Fruit fly (Drosophila melanogaster) whole organism, embryonic: Measurements from ENCODE around the gene sing.

ENCODE experiments used
- Asciz ChIP-seq: fragments of 200-800 bp; sonication (Bioruptor generic); optimal IDR thresholded peaks from 2 replicates; lab custom pipeline; 2017; ENCODE audit warnings: missing biosample characterization, mild to moderate bottlenecking, missing genetic modification characterization, missing genetic modification reagents
- Atf3 ChIP-seq: fragments of 200-800 bp; sonication (Bioruptor generic); optimal IDR thresholded peaks from 3 replicates; lab custom pipeline; 2016; ENCODE audit warnings: missing biosample characterization, missing genetic modification characterization
- Bteb2 ChIP-seq: fragments of 200-800 bp; sonication (Bioruptor generic); optimal IDR thresholded peaks from 2 replicates; lab custom pipeline; 2016; ENCODE audit warnings: missing biosample characterization, missing genetic modification characterization
- CG10979 ChIP-seq: fragments of 200-800 bp; sonication (Bioruptor generic); optimal IDR thresholded peaks from 2 replicates; lab custom pipeline; 2018; ENCODE audit warnings: missing biosample characterization, mild to moderate bottlenecking, missing genetic modification characterization, moderate library complexity
- CG11093 ChIP-seq: fragments of 200-800 bp; sonication (Bioruptor generic); IDR thresholded peaks from 3 replicates; pipeline ENCODE4 v1.3.6; 2022; ENCODE audit warnings: missing biosample characterization, missing genetic modification characterization
- CG11696 ChIP-seq: fragments of 200-800 bp; sonication (Bioruptor generic); IDR thresholded peaks from 2 replicates; pipeline ENCODE4 v1.3.6; 2022; ENCODE audit warnings: missing biosample characterization, missing genetic modification characterization
- CG14441 ChIP-seq: fragments of 200-800 bp; sonication (Bioruptor generic); IDR thresholded peaks from 2 replicates; pipeline ENCODE4 v1.3.6; 2022; ENCODE audit warnings: missing biosample characterization, missing genetic modification characterization
- CG17186 ChIP-seq: fragments of 200-800 bp; sonication (Bioruptor generic); optimal IDR thresholded peaks from 3 replicates; lab custom pipeline; 2017; ENCODE audit warnings: missing biosample characterization, missing genetic modification reagents, missing genetic modification characterization
- CG2116 ChIP-seq: fragments of 200-800 bp; sonication (Bioruptor generic); optimal IDR thresholded peaks from 3 replicates; lab custom pipeline; 2018; ENCODE audit warnings: missing biosample characterization, mild to moderate bottlenecking, missing genetic modification characterization
- CG2202 ChIP-seq: fragments of 200-800 bp; sonication (Bioruptor generic); optimal IDR thresholded peaks from 2 replicates; lab custom pipeline; 2018; ENCODE audit warnings: missing biosample characterization, mild to moderate bottlenecking, missing genetic modification characterization
- CG30403 ChIP-seq: fragments of 200-800 bp; sonication (Bioruptor generic); optimal IDR thresholded peaks from 3 replicates; lab custom pipeline; 2016; ENCODE audit warnings: missing biosample characterization, missing genetic modification characterization
- CG33213 ChIP-seq: fragments of 200-800 bp; sonication (Bioruptor generic); optimal IDR thresholded peaks from 3 replicates; lab custom pipeline; 2016; ENCODE audit warnings: missing biosample characterization, missing genetic modification characterization
- CG3995 ChIP-seq: fragments of 200-800 bp; sonication (Bioruptor generic); optimal IDR thresholded peaks from 3 replicates; lab custom pipeline; 2016; ENCODE audit warnings: missing biosample characterization, missing genetic modification characterization
- CG4328 ChIP-seq: fragments of 200-800 bp; sonication (Bioruptor generic); optimal IDR thresholded peaks from 3 replicates; lab custom pipeline; 2017; ENCODE audit warnings: missing biosample characterization, missing genetic modification reagents, missing genetic modification characterization
- CG4854 ChIP-seq: fragments of 200-800 bp; sonication (Bioruptor generic); optimal IDR thresholded peaks from 2 replicates; lab custom pipeline; 2016; ENCODE audit warnings: missing biosample characterization, missing genetic modification characterization, inconsistent platforms
- CG5180 ChIP-seq: fragments of 200-800 bp; sonication (Bioruptor generic); optimal IDR thresholded peaks from 3 replicates; lab custom pipeline; 2017; ENCODE audit warnings: missing biosample characterization, missing genetic modification characterization, mild to moderate bottlenecking, moderate library complexity, missing genetic modification reagents
- CG7839 ChIP-seq: fragments of 200-800 bp; sonication (Bioruptor generic); optimal IDR thresholded peaks from 3 replicates; lab custom pipeline; 2018; ENCODE audit warnings: missing biosample characterization, mild to moderate bottlenecking, missing genetic modification characterization, moderate library complexity
- CG8765 ChIP-seq: fragments of 200-800 bp; sonication (Bioruptor generic); IDR thresholded peaks from 2 replicates; pipeline ENCODE4 v1.3.6; 2022; ENCODE audit warnings: missing biosample characterization, missing genetic modification characterization
- CG8924 ChIP-seq: fragments of 200-800 bp; optimal IDR thresholded peaks from 3 replicates; lab custom pipeline; 2019; ENCODE audit warnings: missing biosample characterization, mild to moderate bottlenecking, missing genetic modification characterization, moderate library complexity
- CG9215 ChIP-seq: fragments of 200-800 bp; sonication (Bioruptor generic); IDR thresholded peaks from 2 replicates; pipeline ENCODE4 v1.3.6; 2022; ENCODE audit warnings: missing biosample characterization, missing genetic modification characterization
- Dref ChIP-seq: fragments of 200-800 bp; sonication (Bioruptor generic); IDR thresholded peaks from 2 replicates; pipeline ENCODE4 v1.3.6; 2022; ENCODE audit warnings: missing biosample characterization, missing genetic modification characterization
- Eip74EF ChIP-seq, 2 experiments: fragments of 200-800 bp in 1 of 2; fragments of >200 bp in 1 of 2; sonication (Bioruptor generic) in 1 of 2; optimal IDR thresholded peaks; 2 replicates each; lab custom pipeline; 2017 to 2019; ENCODE audit warnings: missing biosample characterization in 2 of 2, missing genetic modification characterization in 2 of 2, mild to moderate bottlenecking in 1 of 2, moderate library complexity in 1 of 2
- Hey ChIP-seq: fragments of 200-800 bp; sonication (Bioruptor generic); optimal IDR thresholded peaks from 3 replicates; lab custom pipeline; 2018; ENCODE audit warnings: missing biosample characterization, mild to moderate bottlenecking, missing genetic modification characterization
- HmgZ ChIP-seq: fragments of 200-800 bp; sonication (Bioruptor generic); optimal IDR thresholded peaks from 2 replicates; lab custom pipeline; 2018; ENCODE audit warnings: missing biosample characterization, mild to moderate bottlenecking, missing genetic modification characterization
- NC2α ChIP-seq: fragments of 200-800 bp; sonication (Bioruptor generic); optimal IDR thresholded peaks from 2 replicates; lab custom pipeline; 2016; ENCODE audit warnings: missing biosample characterization, missing genetic modification characterization
- Ssrp ChIP-seq: fragments of 200-800 bp; sonication (Bioruptor generic); optimal IDR thresholded peaks from 2 replicates; lab custom pipeline; 2018; ENCODE audit warnings: missing biosample characterization, mild to moderate bottlenecking, missing genetic modification characterization, moderate library complexity
- Tbp ChIP-seq: fragments of >200 bp; optimal IDR thresholded peaks from 2 replicates; lab custom pipeline; 2018; ENCODE audit warnings: missing biosample characterization, missing genetic modification characterization
- al ChIP-seq: fragments of 200-800 bp; sonication (Bioruptor generic); IDR thresholded peaks from 2 replicates; pipeline ENCODE4 v1.3.6; 2022; ENCODE audit warnings: missing biosample characterization, missing genetic modification characterization
- ara ChIP-seq: fragments of 200-800 bp; sonication (Bioruptor generic); IDR thresholded peaks from 2 replicates; pipeline ENCODE4 v1.3.6; 2022; ENCODE audit warnings: missing biosample characterization, missing genetic modification characterization
- bab2 ChIP-seq: fragments of 200-800 bp; sonication (Bioruptor generic); optimal IDR thresholded peaks from 2 replicates; lab custom pipeline; 2016; ENCODE audit warnings: missing biosample characterization, missing genetic modification characterization
- bigmax ChIP-seq: fragments of 200-800 bp; sonication (Bioruptor generic); optimal IDR thresholded peaks from 2 replicates; lab custom pipeline; 2018; ENCODE audit warnings: missing biosample characterization, mild to moderate bottlenecking, missing genetic modification characterization
- cato ChIP-seq: fragments of 200-800 bp; sonication (Bioruptor generic); optimal IDR thresholded peaks from 2 replicates; lab custom pipeline; 2016; ENCODE audit warnings: missing biosample characterization, missing genetic modification characterization, borderline replicate concordance
- corto ChIP-seq: fragments of 200-800 bp; sonication (Bioruptor generic); optimal IDR thresholded peaks from 2 replicates; lab custom pipeline; 2016; ENCODE audit warnings: missing biosample characterization, mild to moderate bottlenecking, missing genetic modification characterization, moderate library complexity
- esg ChIP-seq: fragments of 200-800 bp; sonication (Bioruptor generic); conservative IDR thresholded peaks from 2 replicates; pipeline ENCODE4 v1.3.6; 2022; ENCODE audit warnings: missing biosample characterization, missing genetic modification characterization
- fd96Cb ChIP-seq: fragments of 200-800 bp; sonication (Bioruptor generic); optimal IDR thresholded peaks from 2 replicates; lab custom pipeline; 2018; ENCODE audit warnings: missing biosample characterization, mild to moderate bottlenecking, missing genetic modification characterization, moderate library complexity
- gem ChIP-seq: fragments of 200-800 bp; sonication (Bioruptor generic); optimal IDR thresholded peaks from 2 replicates; lab custom pipeline; 2019; ENCODE audit warnings: missing biosample characterization, mild to moderate bottlenecking, missing genetic modification characterization, moderate library complexity
- gfzf ChIP-seq: fragments of 200-800 bp; sonication (Bioruptor generic); optimal IDR thresholded peaks from 2 replicates; lab custom pipeline; 2016; ENCODE audit warnings: missing biosample characterization, mild to moderate bottlenecking, missing genetic modification characterization, moderate library complexity
- gt ChIP-seq: fragments of 200-800 bp; sonication (Bioruptor generic); IDR thresholded peaks from 2 replicates; pipeline ENCODE4 v1.3.6; 2022; ENCODE audit warnings: missing biosample characterization, missing genetic modification characterization
- h ChIP-seq: fragments of >200 bp; optimal IDR thresholded peaks from 2 replicates; lab custom pipeline; 2017
- insv ChIP-seq, 2 experiments: fragments of 200-800 bp; sonication (Bioruptor generic); optimal IDR thresholded peaks; 3 replicates each; lab custom pipeline; 2016 to 2018; ENCODE audit warnings: missing biosample characterization in 2 of 2, missing genetic modification characterization in 2 of 2
- inv ChIP-seq: fragments of 200-800 bp; sonication (Bioruptor generic); IDR thresholded peaks from 2 replicates; pipeline ENCODE4 v1.3.6; 2022; ENCODE audit warnings: missing biosample characterization, missing genetic modification characterization; ENCODE audit not compliant: partially characterized antibody
- lov ChIP-seq, 2 experiments: fragments of 200-800 bp in 1 of 2; fragments of >200 bp in 1 of 2; sonication (Bioruptor generic) in 1 of 2; IDR thresholded peaks in 1 of 2; optimal IDR thresholded peaks in 1 of 2; 2 replicates in 1 of 2; 3 replicates in 1 of 2; pipeline versions ENCODE4 v1.3.6 to Lab custom; 2017 to 2022; ENCODE audit warnings: missing biosample characterization in 1 of 2, missing genetic modification characterization in 1 of 2
- mam ChIP-seq: fragments of 200-800 bp; sonication (Bioruptor generic); optimal IDR thresholded peaks from 3 replicates; lab custom pipeline; 2016; ENCODE audit warnings: missing biosample characterization, missing genetic modification characterization
- oc ChIP-seq: fragments of 200-800 bp; sonication (Bioruptor generic); optimal IDR thresholded peaks from 2 replicates; lab custom pipeline; 2018; ENCODE audit warnings: missing biosample characterization, mild to moderate bottlenecking, missing genetic modification characterization, moderate library complexity
- odd ChIP-seq: fragments of 200-800 bp; sonication (Bioruptor generic); optimal IDR thresholded peaks from 2 replicates; lab custom pipeline; 2017; ENCODE audit warnings: missing biosample characterization, mild to moderate bottlenecking, missing genetic modification characterization
- otp ChIP-seq: fragments of 200-800 bp; sonication (Bioruptor generic); IDR thresholded peaks from 3 replicates; pipeline ENCODE4, ENCODE4 v1.3.6; 2022; ENCODE audit warnings: missing biosample characterization, missing genetic modification characterization
- pita ChIP-seq: fragments of 200-800 bp; sonication (Bioruptor generic); optimal IDR thresholded peaks from 2 replicates; lab custom pipeline; 2017; ENCODE audit warnings: missing biosample characterization, mild to moderate bottlenecking, missing genetic modification characterization
- pzg ChIP-seq: fragments of 200-800 bp; sonication (Bioruptor generic); optimal IDR thresholded peaks from 3 replicates; lab custom pipeline; 2018; ENCODE audit warnings: missing biosample characterization, mild to moderate bottlenecking, missing genetic modification characterization, moderate library complexity
- schlank ChIP-seq: fragments of 200-800 bp; sonication (Bioruptor generic); optimal IDR thresholded peaks from 2 replicates; lab custom pipeline; 2018; ENCODE audit warnings: missing biosample characterization, mild to moderate bottlenecking, missing genetic modification characterization
- trh ChIP-seq: fragments of 200-800 bp; sonication (Bioruptor generic); optimal IDR thresholded peaks from 2 replicates; lab custom pipeline; 2016; ENCODE audit warnings: missing biosample characterization, missing genetic modification characterization
- tup ChIP-seq: fragments of 200-800 bp; sonication (Bioruptor generic); optimal IDR thresholded peaks from 2 replicates; lab custom pipeline; 2016; ENCODE audit warnings: missing biosample characterization, mild to moderate bottlenecking, missing genetic modification characterization, moderate library complexity
- yki ChIP-seq: fragments of >200 bp; optimal IDR thresholded peaks from 3 replicates; lab custom pipeline; 2018
- z ChIP-seq: fragments of 200-800 bp; sonication (Bioruptor generic); IDR thresholded peaks from 3 replicates; pipeline ENCODE4 v1.3.6; 2022; ENCODE audit warnings: missing biosample characterization, missing genetic modification characterization

The sing gene

DNA sequence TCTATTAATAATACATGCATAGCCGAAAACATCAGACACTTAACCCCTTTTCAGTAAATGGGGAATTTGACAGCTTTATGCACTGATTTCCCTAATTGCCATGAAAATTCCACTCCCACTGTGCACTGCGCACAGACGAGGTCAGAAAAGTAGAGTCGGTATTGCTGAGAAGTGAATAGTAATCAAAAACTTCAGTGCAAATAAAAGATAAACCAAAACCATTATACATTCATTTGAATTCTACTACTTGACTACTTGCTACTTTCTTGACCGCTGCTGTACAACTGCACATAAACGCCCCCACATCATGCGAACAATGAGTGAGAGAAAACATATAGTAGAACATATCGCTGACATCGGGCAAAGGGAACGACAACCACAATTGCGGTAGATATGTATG is 12.3 kb downstream of the sing start (continued):
- TF ChIP-seq ara (peak; percentile 93), CG4328 (GFP tag; lab: Kevin White, UChicago) (peak; percentile 15), CG3995 (GFP tag; lab: Kevin White, UChicago) (no peak), otp (GFP tag; lab: Robert Waterston, UW) (peak; percentile 87), CG9215 (GFP tag; lab: Robert Waterston, UW) (peak; percentile 65), CG10979 (peak; percentile 87), Bteb2 (GFP tag; lab: Kevin White, UChicago) (peak; percentile 67), gfzf (GFP tag; lab: Kevin White, UChicago) (no peak), Asciz (peak; percentile 82), CG11696 (peak; percentile 97), Hey (tag; lab: Kevin White, UChicago) (peak; percentile 20), CG4854 (GFP tag; lab: Kevin White, UChicago) (peak; percentile 70), bab2 (GFP tag; lab: Kevin White, UChicago) (peak; percentile 89), inv (GFP tag; lab: Robert Waterston, UW) (no peak), pita (no peak), trh (GFP tag; lab: Kevin White, UChicago) (peak; percentile 58), h (no peak), insv (GFP tag; optimal IDR thresholded peaks at IDR 0.05; lab: Kevin White, UChicago) (no peak), tup (peak; percentile 79), lov (optimal IDR thresholded peaks at IDR 0.05; lab: Kevin White, UChicago) (no peak), lov (GFP tag; IDR thresholded peaks at IDR 0.05; lab: Robert Waterston, UW) (peak; percentile 92), z (GFP tag; lab: Robert Waterston, UW) (peak; percentile 69; the same call in 2 of the 3 replicates), CG8765 (peak; percentile 54; the same call in 1 of the 2 replicates), Dref (GFP tag; lab: Robert Waterston, UW) (no peak), Ssrp (peak; percentile 86), CG2202 (tag; lab: Kevin White, UChicago) (peak; percentile 78), schlank (tag; lab: Kevin White, UChicago) (peak; percentile 37), CG5180 (GFP tag; lab: Kevin White, UChicago) (peak; percentile 72), mam (GFP tag; lab: Kevin White, UChicago) (peak; percentile 75), CG2116 (GFP tag; lab: Kevin White, UChicago) (peak; percentile 42), al (GFP tag; lab: Robert Waterston, UW) (peak; percentile 63), fd96Cb (tag; lab: Kevin White, UChicago) (peak; percentile 89), pzg (GFP tag; lab: Kevin White, UChicago) (no peak), CG33213 (GFP tag; lab: Kevin White, UChicago) (peak; percentile 79), Eip74EF (GFP tag; optimal IDR thresholded peaks at IDR 0.05; lab: Kevin White, UChicago) (peak in 1 of 2 experiments; percentile 84), gem (peak; percentile 88), NC2α (GFP tag; lab: Kevin White, UChicago) (peak; percentile 68), yki (lab: Kevin White, UChicago) (no peak)

DNA sequence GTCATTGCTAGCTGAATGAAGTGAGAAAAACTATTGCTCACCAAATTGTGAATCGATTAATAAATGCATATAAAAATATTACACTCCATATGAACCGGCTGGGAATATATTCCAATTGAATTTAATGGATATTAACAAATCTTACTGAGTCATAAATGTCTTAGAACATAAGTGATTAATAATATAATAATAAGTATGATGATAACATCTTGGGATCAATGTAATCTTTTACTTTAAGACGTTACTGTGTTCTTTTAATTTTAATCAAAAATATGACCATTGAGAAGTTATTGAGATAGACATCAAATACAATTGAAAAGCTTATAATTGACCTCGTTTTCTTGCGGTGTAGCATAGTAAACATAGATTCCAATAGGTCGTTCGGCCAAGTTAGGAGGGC is 13.2 kb downstream of the sing start:
- no peak for TF ChIP-seq corto (GFP tag; lab: Kevin White, UChicago)
- no peak for TF ChIP-seq CG17186
- TF ChIP-seq odd (GFP tag; lab: Kevin White, UChicago): no peak
- TF ChIP-seq Tbp (GFP tag; lab: Kevin White, UChicago): no peak
- no peak for TF ChIP-seq CG11093 (GFP tag; lab: Robert Waterston, UW)
- TF ChIP-seq CG30403 (GFP tag; lab: Kevin White, UChicago): peak; percentile 16
- no peak for TF ChIP-seq oc (tag; lab: Kevin White, UChicago)
- no peak for TF ChIP-seq cato
- no peak for TF ChIP-seq CG14441
- no peak for TF ChIP-seq gt (GFP tag; lab: Robert Waterston, UW)
- peak; percentile 20 for TF ChIP-seq CG8924 (tag; lab: Kevin White, UChicago)
- TF ChIP-seq HmgZ (tag; lab: Kevin White, UChicago): peak; percentile 3
- TF ChIP-seq Atf3: no peak
- peak; percentile 51 for TF ChIP-seq CG7839 (tag; lab: Kevin White, UChicago)
- TF ChIP-seq CG3995 (GFP tag; lab: Kevin White, UChicago): no peak
- TF ChIP-seq esg (GFP tag; lab: Robert Waterston, UW): no peak
- no peak for TF ChIP-seq bigmax
